Worm (Caenorhabditis elegans): ENCODE data around the gene F28C6.10.

DNA sequence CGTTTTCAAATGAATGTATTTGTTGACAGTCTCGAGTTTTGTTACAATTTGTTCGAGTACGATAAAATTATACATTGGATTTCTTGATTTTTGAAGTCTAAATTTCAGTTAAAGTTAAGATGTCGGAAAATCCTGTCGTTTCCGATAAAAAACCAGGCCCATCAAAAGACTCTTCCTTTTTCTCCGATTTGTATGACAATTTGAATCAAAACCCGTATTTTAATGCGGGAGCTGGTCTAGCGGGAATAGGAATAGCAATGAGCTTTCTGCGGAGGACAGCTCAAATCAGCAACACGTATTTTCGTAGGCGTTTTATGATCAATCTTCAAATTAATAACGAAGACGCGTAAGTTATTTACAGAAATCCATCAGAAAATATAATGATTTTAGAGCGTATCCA, 36.8 kb upstream of the F28C6.10 start, which contains the start of gene bcs-1:
- TF ChIP-seq ets-7 (tag; optimal IDR thresholded peaks at IDR 0.05) (no peak), aly-1 (tag; optimal IDR thresholded peaks at IDR 0.05) (no peak), ama-1 (optimal IDR thresholded peaks at IDR 0.05) (no peak), hmg-4 (GFP tag; optimal IDR thresholded peaks at IDR 0.05) (no peak), ceh-13 (GFP tag; optimal IDR thresholded peaks at IDR 0.05) (no peak), scrt-1 (GFP tag; IDR thresholded peaks at IDR 0.05) (no peak), flt-1 (GFP tag; IDR thresholded peaks at IDR 0.05) (no peak)

All from whole organism, early embryonic.